Fruit fly (Drosophila melanogaster): ENCODE data around the gene RpS21.

RpS21 gene

DNA sequence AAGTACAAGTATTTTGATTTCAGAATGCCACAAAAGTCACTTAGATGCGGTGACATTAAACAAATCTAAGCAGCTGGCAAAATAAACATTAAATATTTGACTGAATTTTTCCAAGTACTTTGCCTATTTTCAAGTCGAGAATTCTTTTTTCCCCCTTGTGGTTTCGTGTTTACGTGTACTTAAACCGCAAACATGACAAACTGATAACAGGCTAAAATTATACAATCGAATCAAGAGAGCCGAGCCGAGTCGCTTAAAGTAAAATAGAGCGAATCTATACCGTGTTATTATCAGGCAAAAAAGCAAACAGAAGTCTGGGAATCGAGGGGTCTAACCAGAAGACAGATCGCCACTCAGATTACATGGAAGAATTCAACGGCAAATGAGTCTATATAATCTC is 50.3 kb downstream of the RpS21 start (continued):
- TF ChIP-seq Aef1 (GFP tag; IDR thresholded peaks at IDR 0.05) = no peak
- no peak for TF ChIP-seq Fer2 (tag; optimal IDR thresholded peaks at IDR 0.05)
- TF ChIP-seq CG7271 (tag; optimal IDR thresholded peaks at IDR 0.05) = no peak
- TF ChIP-seq Elba2 (GFP tag; optimal IDR thresholded peaks at IDR 0.05) = no peak
- no peak for TF ChIP-seq eyg (GFP tag; optimal IDR thresholded peaks at IDR 0.05)
- peak; percentile 21 for TF ChIP-seq run (tag; optimal IDR thresholded peaks at IDR 0.05)
- no peak for TF ChIP-seq ato (GFP tag; IDR thresholded peaks at IDR 0.05; ENCODE audit: partially characterized antibody)
- no peak for TF ChIP-seq CG4854 (GFP tag; optimal IDR thresholded peaks at IDR 0.05)
- no peak for TF ChIP-seq CG15479 (GFP tag; optimal IDR thresholded peaks at IDR 0.05)
- no peak for TF ChIP-seq lola (GFP tag; optimal IDR thresholded peaks at IDR 0.05)
- TF ChIP-seq Optix (GFP tag; IDR thresholded peaks at IDR 0.05) = no peak
- no peak for TF ChIP-seq sc (optimal IDR thresholded peaks at IDR 0.05)
- TF ChIP-seq sc (GFP tag; optimal IDR thresholded peaks at IDR 0.05) = peak; percentile 34
- no peak for TF ChIP-seq CG13287 (GFP tag; IDR thresholded peaks at IDR 0.05; ENCODE audit: partially characterized antibody)
- no peak for TF ChIP-seq crc (GFP tag; optimal IDR thresholded peaks at IDR 0.05)
- TF ChIP-seq CG10543 (GFP tag; optimal IDR thresholded peaks at IDR 0.05) = no peak
- peak; percentile 4 for TF ChIP-seq PHDP (tag; optimal IDR thresholded peaks at IDR 0.05)
- TF ChIP-seq CG33557 (GFP tag; optimal IDR thresholded peaks at IDR 0.05) = no peak
- TF ChIP-seq CG15514 (GFP tag; optimal IDR thresholded peaks at IDR 0.05) = peak; percentile 22
- TF ChIP-seq Blimp-1 (GFP tag; optimal IDR thresholded peaks at IDR 0.05) = peak; percentile 35
- no peak for TF ChIP-seq so (GFP tag; IDR thresholded peaks at IDR 0.05)
- peak; percentile 52 for TF ChIP-seq lab (GFP tag; optimal IDR thresholded peaks at IDR 0.05)
- TF ChIP-seq fru (optimal IDR thresholded peaks at IDR 0.05) = no peak
- TF ChIP-seq CG2712 (tag; optimal IDR thresholded peaks at IDR 0.05) = peak; percentile 3
- TF ChIP-seq CG1603 (tag; optimal IDR thresholded peaks at IDR 0.05) = peak; percentile 7
- no peak for TF ChIP-seq YL-1 (GFP tag; optimal IDR thresholded peaks at IDR 0.05)
- TF ChIP-seq CG1792 (GFP tag; optimal IDR thresholded peaks at IDR 0.05) = peak; percentile 1
- no peak for TF ChIP-seq CG33213 (GFP tag; optimal IDR thresholded peaks at IDR 0.05)
- TF ChIP-seq ap (GFP tag; IDR thresholded peaks at IDR 0.05) = no peak
- TF ChIP-seq Spps (tag; optimal IDR thresholded peaks at IDR 0.05) = no peak
- peak; percentile 29 for TF ChIP-seq CG14710 (tag; optimal IDR thresholded peaks at IDR 0.05)
- no peak for TF ChIP-seq lbe (GFP tag; optimal IDR thresholded peaks at IDR 0.05)
- TF ChIP-seq CG17802 (tag; optimal IDR thresholded peaks at IDR 0.05) = no peak
- no peak for TF ChIP-seq kni (GFP tag; optimal IDR thresholded peaks at IDR 0.05)
- TF ChIP-seq CG34376 (GFP tag; optimal IDR thresholded peaks at IDR 0.05) = peak; percentile 41
- TF ChIP-seq CG2120 (GFP tag; optimal IDR thresholded peaks at IDR 0.05) = no peak
- TF ChIP-seq CG15696 (tag; optimal IDR thresholded peaks at IDR 0.05) = peak; percentile 22
- TF ChIP-seq wek (GFP tag; optimal IDR thresholded peaks at IDR 0.05) = peak; percentile 7
- TF ChIP-seq sens (GFP tag) = peak; percentile 68
- peak; percentile 11 for TF ChIP-seq CG4707 (GFP tag; optimal IDR thresholded peaks at IDR 0.05)
- TF ChIP-seq ham (GFP tag; IDR thresholded peaks at IDR 0.05) = no peak
- TF ChIP-seq CG1233 (GFP tag; optimal IDR thresholded peaks at IDR 0.05) = peak; percentile 2
- TF ChIP-seq otp (GFP tag; IDR thresholded peaks at IDR 0.05) = no peak
- no peak for TF ChIP-seq gt (GFP tag; IDR thresholded peaks at IDR 0.05)
- peak; percentile 54 for TF ChIP-seq Asciz (GFP tag; optimal IDR thresholded peaks at IDR 0.05)
- TF ChIP-seq abd-A (tag; optimal IDR thresholded peaks at IDR 0.05) = no peak
- peak; percentile 17 for TF ChIP-seq gem (tag; optimal IDR thresholded peaks at IDR 0.05)
- TF ChIP-seq CG6813 (GFP tag; optimal IDR thresholded peaks at IDR 0.05) = peak; percentile 62
- no peak for TF ChIP-seq CG2129 (GFP tag; IDR thresholded peaks at IDR 0.05; ENCODE audit: partially characterized antibody)
- TF ChIP-seq Hr39 (optimal IDR thresholded peaks at IDR 0.05) = no peak
- TF ChIP-seq Med (GFP tag) = peak; percentile 48

Measured in whole organism, embryonic.